Worm (Caenorhabditis elegans) whole organism, midembryonic: ENCODE results near the gene R12G8.1.

Source experiments
- T22C8.4 ChIP-seq: fragments of 200-800 bp; sonication (Bioruptor generic); IDR thresholded peaks from 2 replicates; pipeline ENCODE4 v1.3.6; 2022; ENCODE audit warnings: missing genetic modification characterization, missing compliant biosample characterization
- flt-1 ChIP-seq: fragments of 200-800 bp; sonication (Bioruptor generic); IDR thresholded peaks from 2 replicates; pipeline ENCODE4 v1.3.6; 2022; ENCODE audit warnings: missing genetic modification characterization, missing compliant biosample characterization
- klf-2 ChIP-seq: fragments of 200-800 bp; sonication (Bioruptor generic); conservative IDR thresholded peaks from 2 replicates; pipeline ENCODE4 v1.3.6; 2022; ENCODE audit warnings: missing genetic modification reagents, missing genetic modification characterization, missing compliant biosample characterization
- tab-1 ChIP-seq: fragments of 200-800 bp; sonication (Bioruptor generic); IDR thresholded peaks from 2 replicates; pipeline ENCODE4 v1.3.6; 2022; ENCODE audit warnings: missing genetic modification characterization, missing compliant biosample characterization
- ztf-29 ChIP-seq: fragments of 200-800 bp; sonication (Bioruptor generic); IDR thresholded peaks from 2 replicates; pipeline ENCODE4 v1.3.6; 2022; ENCODE audit warnings: missing genetic modification reagents, missing genetic modification characterization, missing compliant biosample characterization

DNA sequence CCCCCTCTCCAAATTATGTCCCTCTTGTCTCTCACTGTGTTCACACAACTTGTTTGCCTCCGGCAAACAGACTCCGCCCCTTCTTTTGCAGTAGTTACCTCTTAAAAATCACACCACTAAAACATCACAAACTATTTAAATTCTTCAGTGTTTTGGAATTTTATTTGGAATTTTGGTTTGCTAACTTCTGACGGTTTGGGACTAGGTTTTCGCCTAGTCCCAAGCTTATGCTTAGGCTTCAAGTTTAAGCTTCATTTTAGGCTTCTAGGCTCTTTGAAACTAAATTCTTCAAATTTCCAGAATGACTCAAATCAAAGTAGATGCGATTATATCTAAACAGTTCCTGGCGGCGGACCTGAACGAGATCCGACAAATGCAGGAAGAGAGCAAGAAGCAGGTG lies 24.3 kb downstream of the R12G8.1 start, which contains the start of gene fat-5:
- no peak for TF ChIP-seq flt-1
- no peak for TF ChIP-seq T22C8.4
- TF ChIP-seq tab-1: no peak
- TF ChIP-seq klf-2 (GFP tag; lab: Robert Waterston, UW): no peak
- TF ChIP-seq ztf-29 (GFP tag; lab: Robert Waterston, UW): no peak
